Worm (Caenorhabditis elegans) whole organism, early embryonic: ENCODE data around the gene nuo-4.
A peak's percentile ranks its signal among the peaks of the same experiment; 100 is the strongest.

ENCODE experiments used
- B0310.2 ChIP-seq: sonication (generic microtip); optimal IDR thresholded peaks from 2 replicates; lab custom pipeline; 2016; ENCODE audit warnings: mild to moderate bottlenecking, missing genetic modification characterization, missing compliant biosample characterization
- F13C5.2 ChIP-seq: sonication (generic microtip); optimal IDR thresholded peaks from 2 replicates; lab custom pipeline; 2017; ENCODE audit warnings: mild to moderate bottlenecking, missing genetic modification characterization, inconsistent platforms, missing compliant biosample characterization
- aly-1 ChIP-seq: sonication (generic microtip); optimal IDR thresholded peaks from 2 replicates; lab custom pipeline; 2016; ENCODE audit warnings: missing genetic modification characterization, missing compliant biosample characterization
- ama-1 ChIP-seq: fragments of 150-350 bp; optimal IDR thresholded peaks from 2 replicates; lab custom pipeline; 2014
- ceh-13 ChIP-seq: fragments of 200-800 bp; sonication (Bioruptor generic); optimal IDR thresholded peaks from 2 replicates; lab custom pipeline; 2018; ENCODE audit warnings: mild to moderate bottlenecking, missing genetic modification characterization, missing compliant biosample characterization
- ceh-36 ChIP-seq: sonication (generic microtip); optimal IDR thresholded peaks from 2 replicates; lab custom pipeline; 2016; ENCODE audit warnings: missing genetic modification characterization, inconsistent platforms, missing compliant biosample characterization
- ets-7 ChIP-seq: sonication (generic microtip); optimal IDR thresholded peaks from 2 replicates; lab custom pipeline; 2016; ENCODE audit warnings: missing genotype, missing genetic modification characterization, missing compliant biosample characterization
- flt-1 ChIP-seq: fragments of 200-800 bp; sonication (Bioruptor generic); IDR thresholded peaks from 2 replicates; pipeline ENCODE4 v1.3.6; 2022; ENCODE audit warnings: missing genetic modification characterization, missing compliant biosample characterization
- hmbx-1 ChIP-seq: sonication (generic microtip); optimal IDR thresholded peaks from 2 replicates; lab custom pipeline; 2016; ENCODE audit warnings: mild to moderate bottlenecking, missing genetic modification characterization, missing compliant biosample characterization
- hmg-4 ChIP-seq: fragments of 200-800 bp; sonication (Bioruptor generic); optimal IDR thresholded peaks from 2 replicates; lab custom pipeline; 2018; ENCODE audit warnings: mild to moderate bottlenecking, missing genetic modification characterization, missing compliant biosample characterization
- hnd-1 ChIP-seq: sonication (generic microtip); optimal IDR thresholded peaks from 2 replicates; lab custom pipeline; 2016; ENCODE audit warnings: missing genetic modification characterization, missing compliant biosample characterization
- pes-1 ChIP-seq: fragments of 200-800 bp; sonication (Bioruptor generic); IDR thresholded peaks from 2 replicates; pipeline ENCODE4 v1.3.6; 2022; ENCODE audit warnings: missing genetic modification reagents, missing genetic modification characterization, missing compliant biosample characterization
- scrt-1 ChIP-seq: fragments of 200-800 bp; sonication (Bioruptor generic); IDR thresholded peaks from 2 replicates; pipeline ENCODE4 v1.3.6; 2022; ENCODE audit warnings: missing genetic modification characterization, missing compliant biosample characterization
- sea-1 ChIP-seq: fragments of 200-800 bp; sonication (Bioruptor generic); conservative IDR thresholded peaks from 2 replicates; pipeline ENCODE4 v1.3.6; 2022; ENCODE audit warnings: missing genetic modification characterization, missing compliant biosample characterization
- tbx-11 ChIP-seq: fragments of 200-800 bp; sonication (Bioruptor generic); IDR thresholded peaks from 2 replicates; pipeline ENCODE4 v1.3.6; 2022; ENCODE audit warnings: missing genetic modification characterization, missing compliant biosample characterization
- tbx-37 ChIP-seq: fragments of 200-800 bp; sonication (Bioruptor generic); conservative IDR thresholded peaks from 2 replicates; pipeline ENCODE4 v1.3.6; 2022; ENCODE audit warnings: missing genetic modification reagents, missing genetic modification characterization, missing compliant biosample characterization
- tra-4 ChIP-seq: sonication (generic microtip); optimal IDR thresholded peaks from 2 replicates; lab custom pipeline; 2017; ENCODE audit warnings: missing genetic modification characterization, missing compliant biosample characterization

The nuo-4 gene

ce11 chrIII:7158709-7159108 lies at the start of gene nuo-4:
TSS of gene nuo-4 (minus strand) at chrIII:7158809.
- TF ChIP-seq tra-4, result no peak
- TF ChIP-seq tbx-11, result no peak
- no peak for TF ChIP-seq tbx-37
- TF ChIP-seq scrt-1, result no peak
- no peak for TF ChIP-seq sea-1
- no peak for TF ChIP-seq ama-1
- TF ChIP-seq hmg-4 (GFP tag; lab: Kevin White, UChicago), result no peak
- TF ChIP-seq ceh-36 (tag; lab: Kevin White, UChicago), result no peak
- no peak for TF ChIP-seq hnd-1
- TF ChIP-seq ets-7 (tag; lab: Kevin White, UChicago), result no peak
- TF ChIP-seq flt-1 (GFP tag; lab: Robert Waterston, UW), result no peak
- no peak for TF ChIP-seq ceh-13
- TF ChIP-seq F13C5.2 (tag; lab: Kevin White, UChicago), result no peak
- no peak for TF ChIP-seq hmbx-1 (tag; lab: Kevin White, UChicago)
- TF ChIP-seq B0310.2, result no peak
- TF ChIP-seq pes-1, result no peak
- TF ChIP-seq aly-1 (tag; lab: Kevin White, UChicago), result no peak

ce11 chrIII:7207903-7208497 lies 49.4 kb upstream of the nuo-4 start, which contains the start of gene rpl-6:
TSS of gene rpl-6 (plus strand) at chrIII:7208447.
- TF ChIP-seq aly-1 (tag; lab: Kevin White, UChicago), result no peak
- peak; percentile 69 for TF ChIP-seq F13C5.2 (tag; lab: Kevin White, UChicago)

ce11 chrIII:7203130-7203775 lies 44.6 kb upstream of the nuo-4 start:
- TF ChIP-seq F13C5.2 (tag; lab: Kevin White, UChicago) (no peak), ceh-36 (tag; lab: Kevin White, UChicago) (no peak), ceh-13 (no peak)

- TF ChIP-seq hnd-1 (no peak), flt-1 (GFP tag; lab: Robert Waterston, UW) (no peak), tbx-37 (no peak), B0310.2 (no peak), hmg-4 (GFP tag; lab: Kevin White, UChicago) (no peak), sea-1 (no peak), pes-1 (no peak), ama-1 (no peak), ceh-13 (no peak), ceh-36 (tag; lab: Kevin White, UChicago) (no peak), scrt-1 (no peak), hmbx-1 (tag; lab: Kevin White, UChicago) (no peak), aly-1 (tag; lab: Kevin White, UChicago) (no peak), ets-7 (tag; lab: Kevin White, UChicago) (no peak), tbx-11 (no peak), tra-4 (no peak), F13C5.2 (tag; lab: Kevin White, UChicago) (no peak)
Measured at ce11 chrIII:7201378-7202256, 43.0 kb upstream of the nuo-4 start, which contains the start of gene dpy-31. TSS of gene dpy-31 (plus strand) at chrIII:7202206.

- TF ChIP-seq scrt-1, result no peak
- no peak for TF ChIP-seq B0310.2
- no peak for TF ChIP-seq sea-1
- no peak for TF ChIP-seq hmg-4 (GFP tag; lab: Kevin White, UChicago)
- no peak for TF ChIP-seq tra-4
Measured at ce11 chrIII:7199467-7199866, 40.9 kb upstream of the nuo-4 start.

ce11 chrIII:7198838-7199237 lies 40.2 kb upstream of the nuo-4 start, which contains the start of gene pfd-5:
TSS of gene pfd-5 (minus strand) at chrIII:7198884.
- no peak for TF ChIP-seq hnd-1
- no peak for TF ChIP-seq ama-1
- TF ChIP-seq flt-1 (GFP tag; lab: Robert Waterston, UW), result no peak
- TF ChIP-seq sea-1, result 0 out of 2 replicates have a peak, but pooled peaks have one; percentile 11
- TF ChIP-seq F13C5.2 (tag; lab: Kevin White, UChicago), result peak; percentile 35
- TF ChIP-seq pes-1, result peak; percentile 77
- TF ChIP-seq tbx-37, result peak; percentile 95
- peak; percentile 0 for TF ChIP-seq hmbx-1 (tag; lab: Kevin White, UChicago)

ce11 chrIII:7197973-7198372 lies 39.4 kb upstream of the nuo-4 start, which contains the start of gene exos-9:
TSS of gene exos-9 (minus strand) at chrIII:7198073.
- TF ChIP-seq pes-1 (no peak), ama-1 (no peak), F13C5.2 (tag; lab: Kevin White, UChicago) (no peak), aly-1 (tag; lab: Kevin White, UChicago) (no peak), ceh-13 (no peak), ets-7 (tag; lab: Kevin White, UChicago) (no peak), scrt-1 (no peak), hmg-4 (GFP tag; lab: Kevin White, UChicago) (no peak), hnd-1 (no peak), B0310.2 (no peak), flt-1 (GFP tag; lab: Robert Waterston, UW) (no peak), tbx-11 (no peak), sea-1 (no peak), ceh-36 (tag; lab: Kevin White, UChicago) (no peak), hmbx-1 (tag; lab: Kevin White, UChicago) (no peak)

ce11 chrIII:7195325-7195724 lies 36.7 kb upstream of the nuo-4 start, which contains the start of gene F37C12.18:
TSS of gene F37C12.18 (minus strand) at chrIII:7195425.
- TF ChIP-seq B0310.2 (no peak), F13C5.2 (tag; lab: Kevin White, UChicago) (no peak), hmg-4 (GFP tag; lab: Kevin White, UChicago) (no peak), pes-1 (no peak), hmbx-1 (tag; lab: Kevin White, UChicago) (no peak), ceh-36 (tag; lab: Kevin White, UChicago) (no peak), aly-1 (tag; lab: Kevin White, UChicago) (no peak), ets-7 (tag; lab: Kevin White, UChicago) (no peak), scrt-1 (no peak)
